Fruit fly (Drosophila melanogaster): ENCODE results near the gene capt.

capt gene

dm6 chr2L:1118880-1119809 lies 38.9 kb downstream of the capt start (continued):
- TF ChIP-seq stc (GFP tag; IDR thresholded peaks at IDR 0.05) = peak; percentile 64
- TF ChIP-seq gro (GFP tag; optimal IDR thresholded peaks at IDR 0.05) = peak; percentile 83
- TF ChIP-seq HmgZ (tag; optimal IDR thresholded peaks at IDR 0.05) = peak; percentile 68
- TF ChIP-seq Camta (GFP tag; optimal IDR thresholded peaks at IDR 0.05) = peak; percentile 42
- peak; percentile 69 for TF ChIP-seq sisA (GFP tag; IDR thresholded peaks at IDR 0.05)
- TF ChIP-seq pho (GFP tag; optimal IDR thresholded peaks at IDR 0.05) = peak; percentile 77
- peak; percentile 54 for TF ChIP-seq CG4424 (GFP tag; optimal IDR thresholded peaks at IDR 0.05)
- peak; percentile 76 for TF ChIP-seq CG15269 (tag; optimal IDR thresholded peaks at IDR 0.05)
- TF ChIP-seq Neu2 (GFP tag; optimal IDR thresholded peaks at IDR 0.05; ENCODE audit: borderline replicate concordance) = no peak
- peak; percentile 42 for TF ChIP-seq Hand (GFP tag; optimal IDR thresholded peaks at IDR 0.05)
- no peak for TF ChIP-seq gce (GFP tag; IDR thresholded peaks at IDR 0.05)
- peak; percentile 74 for TF ChIP-seq CG7556 (GFP tag; optimal IDR thresholded peaks at IDR 0.05)
- peak; percentile 55; the same call in 1 of the 3 replicates for TF ChIP-seq ase (GFP tag; IDR thresholded peaks at IDR 0.05)
- TF ChIP-seq pan (optimal IDR thresholded peaks at IDR 0.05) = peak in 1 of 2 experiments; percentile 55
- TF ChIP-seq pan (GFP tag; optimal IDR thresholded peaks at IDR 0.05 in 1 of 2, IDR thresholded peaks at IDR 0.05 in 1 of 2) = peak in 1 of 2 experiments; percentile 67
- peak; percentile 3 for TF ChIP-seq kah (GFP tag; optimal IDR thresholded peaks at IDR 0.05)
- TF ChIP-seq en (GFP tag; optimal IDR thresholded peaks at IDR 0.05) = peak; percentile 33
- TF ChIP-seq Antp (GFP tag; optimal IDR thresholded peaks at IDR 0.05) = peak; percentile 21
- TF ChIP-seq zen2 (GFP tag; IDR thresholded peaks at IDR 0.05; ENCODE audit: partially characterized antibody) = peak; percentile 43; the same call in 1 of the 3 replicates
- peak; percentile 55 for TF ChIP-seq ab (GFP tag; optimal IDR thresholded peaks at IDR 0.05)
- TF ChIP-seq CG1602 (GFP tag; optimal IDR thresholded peaks at IDR 0.05) = peak; percentile 63
- peak; percentile 54 for TF ChIP-seq maf-S (GFP tag; optimal IDR thresholded peaks at IDR 0.05)
- TF ChIP-seq yki (optimal IDR thresholded peaks at IDR 0.05) = no peak
- peak; percentile 99 for TF ChIP-seq D19B (GFP tag; optimal IDR thresholded peaks at IDR 0.05)
- TF ChIP-seq Oli (tag; optimal IDR thresholded peaks at IDR 0.05) = peak; percentile 64
- peak; percentile 85 for TF ChIP-seq lilli (GFP tag; optimal IDR thresholded peaks at IDR 0.05)
- peak; percentile 75 for TF ChIP-seq E2f1 (GFP tag; IDR thresholded peaks at IDR 0.05)
- TF ChIP-seq CG15514 (GFP tag; optimal IDR thresholded peaks at IDR 0.05) = peak; percentile 55
- peak; percentile 58 for TF ChIP-seq CG16863 (GFP tag; optimal IDR thresholded peaks at IDR 0.05)
- TF ChIP-seq PHDP (tag; optimal IDR thresholded peaks at IDR 0.05) = peak; percentile 81
- peak; percentile 74; the same call in 1 of the 3 replicates for TF ChIP-seq C15 (GFP tag; IDR thresholded peaks at IDR 0.05)
- peak; percentile 52 for TF ChIP-seq lbe (GFP tag; optimal IDR thresholded peaks at IDR 0.05)
- TF ChIP-seq CG10565 (GFP tag; optimal IDR thresholded peaks at IDR 0.05) = no peak
- peak; percentile 46 for TF ChIP-seq Blimp-1 (GFP tag; optimal IDR thresholded peaks at IDR 0.05)
- TF ChIP-seq cad (GFP tag; optimal IDR thresholded peaks at IDR 0.05) = no peak
- peak; percentile 76; the same call in 2 of the 4 replicates for TF ChIP-seq chinmo (GFP tag; IDR thresholded peaks at IDR 0.05; ENCODE audit: partially characterized antibody)
- TF ChIP-seq CG2199 (GFP tag; IDR thresholded peaks at IDR 0.05) = no peak
- TF ChIP-seq ash1 (GFP tag; optimal IDR thresholded peaks at IDR 0.05) = no peak
- peak; percentile 73 for TF ChIP-seq CG11504 (tag; optimal IDR thresholded peaks at IDR 0.05)
- peak; percentile 77 for TF ChIP-seq sob (GFP tag; IDR thresholded peaks at IDR 0.05)
- no peak for TF ChIP-seq unc-4 (GFP tag; IDR thresholded peaks at IDR 0.05; ENCODE audit: partially characterized antibody)
- peak; percentile 71 for TF ChIP-seq so (GFP tag; IDR thresholded peaks at IDR 0.05)
- TF ChIP-seq usp (GFP tag; optimal IDR thresholded peaks at IDR 0.05) = no peak
- TF ChIP-seq chn (GFP tag; optimal IDR thresholded peaks at IDR 0.05) = peak; percentile 53
- no peak for TF ChIP-seq Dll (GFP tag; IDR thresholded peaks at IDR 0.05; ENCODE audit: partially characterized antibody)
- TF ChIP-seq CG14050 (GFP tag; IDR thresholded peaks at IDR 0.05) = peak; percentile 66
- TF ChIP-seq CG16779 (GFP tag; IDR thresholded peaks at IDR 0.05) = peak; percentile 73
- TF ChIP-seq Xrp1 (GFP tag; IDR thresholded peaks at IDR 0.05) = peak; percentile 75
- TF ChIP-seq Nf-YC (tag; optimal IDR thresholded peaks at IDR 0.05) = peak; percentile 6
